Fruit fly (Drosophila melanogaster) whole organism, adult: ENCODE measurements around the gene CG46042.

Experiments
- CG11617 ChIP-seq: fragments of 200-800 bp; sonication (Bioruptor generic); optimal IDR thresholded peaks from 2 replicates; lab custom pipeline; 2017; ENCODE audit warnings: mild to moderate bottlenecking, missing biosample characterization, missing genetic modification reagents, missing genetic modification characterization
- CG12768 ChIP-seq: fragments of 200-800 bp; sonication (Bioruptor generic); optimal IDR thresholded peaks from 2 replicates; lab custom pipeline; 2017; ENCODE audit warnings: missing biosample characterization, missing genetic modification characterization, mild to moderate bottlenecking, moderate library complexity, missing genetic modification reagents
- CG14711 ChIP-seq: fragments of 200-800 bp; sonication (Bioruptor generic); optimal IDR thresholded peaks from 2 replicates; lab custom pipeline; 2018; ENCODE audit warnings: missing biosample characterization, mild to moderate bottlenecking, missing genetic modification characterization, moderate library complexity
- CG5204 ChIP-seq: fragments of 200-800 bp; sonication (Bioruptor generic); optimal IDR thresholded peaks from 2 replicates; lab custom pipeline; 2016; ENCODE audit warnings: missing biosample characterization, missing genetic modification characterization
- Clk ChIP-seq: fragments of 200-800 bp; sonication (Bioruptor generic); optimal IDR thresholded peaks from 2 replicates; lab custom pipeline; 2017; ENCODE audit warnings: missing biosample characterization, missing genetic modification characterization
- Crg-1 ChIP-seq: fragments of 200-800 bp; sonication (Bioruptor generic); optimal IDR thresholded peaks from 2 replicates; lab custom pipeline; 2016; ENCODE audit warnings: missing biosample characterization, missing genetic modification characterization
- Hr96 ChIP-seq: fragments of 200-800 bp; sonication (Bioruptor generic); optimal IDR thresholded peaks from 2 replicates; lab custom pipeline; 2016; ENCODE audit warnings: missing biosample characterization, missing genetic modification characterization
- cic ChIP-seq: fragments of 200-800 bp; sonication (Bioruptor generic); optimal IDR thresholded peaks from 2 replicates; lab custom pipeline; 2017; ENCODE audit warnings: missing biosample characterization, mild to moderate bottlenecking, missing genetic modification characterization, moderate library complexity
- cnc ChIP-seq, 2 experiments: fragments of >200 bp; optimal IDR thresholded peaks; 2 replicates each; lab custom pipeline; 2017
- kay ChIP-seq: fragments of 200-800 bp; sonication (Bioruptor generic); peaks from one replicate; lab custom pipeline; 2016; ENCODE audit warnings: missing biosample characterization, missing genetic modification characterization, borderline replicate concordance
- ovo ChIP-seq: fragments of 200-800 bp; sonication (Bioruptor generic); optimal IDR thresholded peaks from 2 replicates; lab custom pipeline; 2016; ENCODE audit warnings: missing biosample characterization, missing genetic modification characterization
- pad ChIP-seq: fragments of 200-800 bp; sonication (Bioruptor generic); optimal IDR thresholded peaks from 3 replicates; lab custom pipeline; 2017; ENCODE audit warnings: missing biosample characterization, missing genetic modification characterization, mild to moderate bottlenecking, moderate library complexity, missing genetic modification reagents
- tj ChIP-seq: fragments of 200-800 bp; sonication (Bioruptor generic); optimal IDR thresholded peaks from 3 replicates; lab custom pipeline; 2017; ENCODE audit warnings: missing biosample characterization, mild to moderate bottlenecking, missing genetic modification characterization, moderate library complexity
- toe ChIP-seq: fragments of 200-800 bp; sonication (Bioruptor generic); optimal IDR thresholded peaks from 2 replicates; lab custom pipeline; 2016; ENCODE audit warnings: missing biosample characterization, missing genetic modification characterization

- TF ChIP-seq cic (GFP tag; lab: Kevin White, UChicago), result peak; percentile 80
- TF ChIP-seq CG12768 (GFP tag; lab: Kevin White, UChicago), result peak; percentile 77
- TF ChIP-seq Clk (GFP tag; lab: Kevin White, UChicago), result peak; percentile 36
- TF ChIP-seq ovo (GFP tag; lab: Kevin White, UChicago), result peak; percentile 43
- peak; percentile 46 for TF ChIP-seq Crg-1 (GFP tag; lab: Kevin White, UChicago)
- no peak for TF ChIP-seq CG5204 (GFP tag; lab: Kevin White, UChicago)
- peak; percentile 72 for TF ChIP-seq tj (GFP tag; lab: Kevin White, UChicago)
- no peak for TF ChIP-seq toe
- no peak for TF ChIP-seq cnc (optimal IDR thresholded peaks at IDR 0.05; lab: Kevin White, UChicago)
- no peak for TF ChIP-seq Hr96 (GFP tag; lab: Kevin White, UChicago)
- peak; percentile 58 for TF ChIP-seq pad (GFP tag; lab: Kevin White, UChicago)
- TF ChIP-seq kay, result peak; percentile 94
- peak; percentile 78 for TF ChIP-seq CG11617 (GFP tag; lab: Kevin White, UChicago)
- peak; percentile 74 for TF ChIP-seq CG14711 (tag; lab: Kevin White, UChicago)
Measured at dm6 chr3R:19904865-19905373, 37.3 kb downstream of the CG46042 start, which contains the start of the genes Surf6 and RhoGAP92B.
